Worm (Caenorhabditis elegans) whole organism, midembryonic: ENCODE data around the gene rpl-25.1.

ENCODE experiments used
- T22C8.4 ChIP-seq: fragments of 200-800 bp; sonication (Bioruptor generic); IDR thresholded peaks from 2 replicates; pipeline ENCODE4 v1.3.6; 2022; ENCODE audit warnings: missing genetic modification characterization, missing compliant biosample characterization
- cog-1 ChIP-seq: sonication (generic microtip); optimal IDR thresholded peaks from 2 replicates; lab custom pipeline; 2016; ENCODE audit warnings: missing genetic modification characterization, missing compliant biosample characterization
- flt-1 ChIP-seq: fragments of 200-800 bp; sonication (Bioruptor generic); IDR thresholded peaks from 2 replicates; pipeline ENCODE4 v1.3.6; 2022; ENCODE audit warnings: missing genetic modification characterization, missing compliant biosample characterization
- klf-2 ChIP-seq: fragments of 200-800 bp; sonication (Bioruptor generic); conservative IDR thresholded peaks from 2 replicates; pipeline ENCODE4 v1.3.6; 2022; ENCODE audit warnings: missing genetic modification reagents, missing genetic modification characterization, missing compliant biosample characterization
- med-1 ChIP-seq: sonication (generic microtip); optimal IDR thresholded peaks from 2 replicates; lab custom pipeline; 2017; ENCODE audit warnings: missing genetic modification characterization, mild to moderate bottlenecking, missing compliant biosample characterization, antibody characterized with exemption, missing genetic modification reagents; ENCODE audit not compliant: insufficient read depth
- ref-1 ChIP-seq: fragments of 200-800 bp; sonication (Bioruptor generic); conservative IDR thresholded peaks from 2 replicates; pipeline ENCODE4 v1.3.6; 2022; ENCODE audit warnings: missing genetic modification reagents, missing genetic modification characterization, missing compliant biosample characterization
- tab-1 ChIP-seq: fragments of 200-800 bp; sonication (Bioruptor generic); IDR thresholded peaks from 2 replicates; pipeline ENCODE4 v1.3.6; 2022; ENCODE audit warnings: missing genetic modification characterization, missing compliant biosample characterization
- ztf-23 ChIP-seq: fragments of 200-800 bp; sonication (Bioruptor generic); IDR thresholded peaks from 2 replicates; pipeline ENCODE4 v1.3.6; 2022; ENCODE audit warnings: missing genetic modification reagents, missing genetic modification characterization, missing compliant biosample characterization
- ztf-29 ChIP-seq: fragments of 200-800 bp; sonication (Bioruptor generic); IDR thresholded peaks from 2 replicates; pipeline ENCODE4 v1.3.6; 2022; ENCODE audit warnings: missing genetic modification reagents, missing genetic modification characterization, missing compliant biosample characterization

The rpl-25.1 gene

DNA sequence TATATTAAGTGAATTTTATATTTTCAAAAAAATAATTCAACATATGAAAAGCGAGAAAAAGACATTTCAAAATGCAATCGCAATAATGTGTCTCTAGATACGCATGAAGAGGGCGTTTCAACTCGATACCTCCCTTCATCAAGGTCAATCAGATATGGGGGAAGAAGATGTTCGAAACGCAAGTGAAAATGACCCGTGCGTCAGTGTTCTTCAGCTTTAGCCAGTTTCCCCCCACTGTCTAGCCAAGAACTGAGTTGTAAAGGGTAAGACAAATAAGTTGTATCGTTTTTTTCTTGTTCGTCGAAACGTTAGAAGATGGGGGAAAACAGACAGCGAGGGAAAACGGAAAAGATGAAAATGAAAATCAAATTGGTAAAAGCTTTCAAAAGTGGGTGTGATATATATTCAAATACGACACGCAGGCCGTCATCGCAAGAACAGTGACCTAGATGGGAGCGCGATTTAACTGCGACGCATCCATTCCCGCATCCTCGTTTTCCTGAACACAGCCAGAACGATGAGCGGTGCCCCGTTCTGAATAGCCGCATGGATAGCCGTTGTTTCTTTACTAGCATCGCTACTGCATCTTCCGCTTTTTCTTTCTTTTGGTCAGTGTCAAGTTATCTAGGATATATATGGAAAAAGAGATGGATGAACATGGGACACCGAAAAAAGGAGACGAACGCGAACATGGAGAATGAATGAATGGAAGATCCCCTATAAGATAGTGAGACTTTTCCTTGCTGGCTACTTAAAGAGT is 20.2 kb upstream of the rpl-25.1 start:
- TF ChIP-seq ref-1 (GFP tag; lab: Robert Waterston, UW) (no peak), flt-1 (no peak), tab-1 (GFP tag; lab: Robert Waterston, UW) (no peak), ztf-29 (GFP tag; lab: Robert Waterston, UW) (no peak), ztf-23 (no peak), med-1 (GFP tag; lab: Kevin White, UChicago) (no peak), T22C8.4 (GFP tag; lab: Robert Waterston, UW) (no peak), cog-1 (tag; lab: Kevin White, UChicago) (no peak), klf-2 (GFP tag; lab: Robert Waterston, UW) (no peak)

DNA sequence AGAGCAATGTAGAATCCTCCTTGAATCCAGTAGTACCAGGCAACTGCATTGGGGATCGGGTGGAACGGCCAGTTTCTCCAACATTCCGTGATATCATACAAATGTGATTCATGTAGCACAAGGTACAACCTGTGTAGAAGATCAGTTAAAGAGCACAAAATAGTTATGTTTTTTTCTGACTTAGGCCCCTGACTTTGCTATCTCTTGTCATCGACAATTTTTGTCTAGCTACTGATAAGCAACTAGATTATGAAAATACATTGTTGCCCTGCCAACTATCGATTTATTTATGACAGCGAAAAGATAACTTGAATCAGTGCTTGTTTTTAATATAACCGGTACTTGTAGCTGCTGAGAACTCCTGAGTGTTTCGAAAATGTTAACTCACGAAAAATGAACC is 16.7 kb upstream of the rpl-25.1 start:
- TF ChIP-seq ztf-29 (GFP tag; lab: Robert Waterston, UW) (no peak), ztf-23 (no peak), med-1 (GFP tag; lab: Kevin White, UChicago) (no peak), tab-1 (GFP tag; lab: Robert Waterston, UW) (no peak)

DNA sequence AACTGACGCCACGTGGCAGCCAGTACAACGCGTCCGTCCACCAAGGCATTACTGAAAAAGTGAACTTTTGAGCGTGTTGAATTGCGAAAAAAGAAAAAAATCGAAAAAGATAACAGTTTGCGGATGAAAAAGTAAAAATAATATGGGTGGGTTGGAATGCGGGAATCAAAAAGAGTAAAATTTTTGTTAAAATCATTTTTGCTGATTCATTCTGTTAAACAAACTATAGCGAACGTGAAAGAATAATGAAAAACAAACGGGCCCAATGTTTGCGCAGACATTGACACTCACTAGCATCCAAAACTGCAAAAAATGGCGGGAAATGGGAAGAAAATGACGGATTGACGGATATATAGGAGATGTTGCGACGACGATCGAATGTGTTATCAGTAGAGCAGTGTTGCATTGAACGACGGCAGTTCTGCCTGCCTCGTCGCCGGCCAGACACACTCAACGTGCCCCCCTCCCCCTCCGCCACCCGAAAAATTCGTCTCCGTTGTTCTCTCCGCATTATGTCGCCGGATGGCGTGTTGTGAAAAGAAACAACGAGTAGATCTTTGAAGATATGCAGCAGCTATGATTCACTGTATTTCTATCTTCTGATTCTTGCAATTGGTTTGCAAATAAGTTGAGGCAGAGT is 15.4 kb upstream of the rpl-25.1 start, which contains the start of gene hyl-2:
TSS of gene hyl-2 (minus strand) at position 51 of the 640 bp plus-strand sequence.
- TF ChIP-seq ztf-23: 0 out of 2 replicates have a peak, but pooled peaks have one; percentile 31
- no peak for TF ChIP-seq T22C8.4 (GFP tag; lab: Robert Waterston, UW)

DNA sequence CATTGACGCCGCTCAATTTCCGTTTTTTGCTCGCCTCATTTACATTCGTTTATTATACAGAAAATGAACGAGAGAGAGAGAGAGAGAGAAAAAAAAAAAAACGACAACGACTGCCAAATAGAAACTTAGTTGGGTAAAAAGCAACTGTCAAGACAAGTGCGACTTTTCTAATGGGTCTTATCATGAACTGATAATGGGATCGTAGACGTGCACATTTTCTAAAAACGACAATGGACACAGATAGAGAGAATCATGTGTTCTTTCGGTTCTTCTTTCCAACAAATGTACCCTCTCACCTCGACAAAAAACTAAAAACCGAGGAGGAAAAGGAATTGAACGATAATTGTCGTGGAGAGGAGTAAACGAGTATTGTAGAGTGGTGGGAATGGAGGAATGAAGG is 14.9 kb upstream of the rpl-25.1 start:
- TF ChIP-seq cog-1 (tag; lab: Kevin White, UChicago) (no peak), ztf-29 (GFP tag; lab: Robert Waterston, UW) (no peak), flt-1 (no peak), ztf-23 (no peak), klf-2 (GFP tag; lab: Robert Waterston, UW) (no peak), T22C8.4 (GFP tag; lab: Robert Waterston, UW) (no peak), ref-1 (GFP tag; lab: Robert Waterston, UW) (no peak), tab-1 (GFP tag; lab: Robert Waterston, UW) (no peak)

DNA sequence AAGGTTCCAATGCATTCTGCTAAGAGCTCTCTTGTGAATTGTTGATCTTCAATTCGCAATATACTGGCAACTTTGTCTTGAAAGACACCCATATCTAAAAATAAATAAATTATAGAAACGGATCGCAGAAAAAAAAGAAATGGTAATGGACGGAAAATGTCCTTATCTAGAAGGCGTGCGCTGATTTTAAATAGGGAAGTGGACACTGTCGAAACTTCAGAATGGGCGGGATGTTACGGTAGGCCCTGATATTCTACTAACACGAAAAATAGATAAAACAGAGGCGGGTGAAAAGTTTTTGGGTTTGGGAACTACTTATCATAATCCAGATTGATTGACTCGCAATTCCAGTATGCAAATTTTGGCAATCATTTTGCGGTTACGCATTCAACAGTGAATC is 10.1 kb upstream of the rpl-25.1 start, which contains the start of gene aqp-8:
TSS of gene aqp-8 (minus strand) at position 101 of the 400 bp plus-strand sequence.
- TF ChIP-seq flt-1: no peak

DNA sequence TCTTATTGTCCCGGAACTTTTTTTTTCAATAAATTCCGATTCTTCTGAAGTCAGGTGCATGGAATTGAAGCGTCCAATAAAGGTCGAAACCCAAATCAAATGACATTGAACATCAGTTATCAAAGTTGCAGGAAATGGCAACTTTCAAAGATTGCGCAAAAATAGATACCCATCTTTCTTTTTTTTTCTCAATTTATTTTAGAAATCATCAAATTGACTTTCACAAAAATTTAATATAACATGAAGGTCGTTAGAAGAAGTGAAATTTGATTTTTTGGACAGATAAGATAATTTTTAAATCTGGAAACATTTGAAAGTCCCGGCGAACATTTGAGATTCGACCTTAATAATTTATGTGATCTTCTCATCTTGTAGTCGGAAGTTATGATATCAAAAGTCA is 9.3 kb upstream of the rpl-25.1 start:
- TF ChIP-seq T22C8.4 (GFP tag; lab: Robert Waterston, UW) (no peak), ref-1 (GFP tag; lab: Robert Waterston, UW) (no peak), klf-2 (GFP tag; lab: Robert Waterston, UW) (no peak), tab-1 (GFP tag; lab: Robert Waterston, UW) (no peak), cog-1 (tag; lab: Kevin White, UChicago) (no peak), med-1 (GFP tag; lab: Kevin White, UChicago) (no peak), flt-1 (no peak), ztf-29 (GFP tag; lab: Robert Waterston, UW) (no peak), ztf-23 (no peak)

DNA sequence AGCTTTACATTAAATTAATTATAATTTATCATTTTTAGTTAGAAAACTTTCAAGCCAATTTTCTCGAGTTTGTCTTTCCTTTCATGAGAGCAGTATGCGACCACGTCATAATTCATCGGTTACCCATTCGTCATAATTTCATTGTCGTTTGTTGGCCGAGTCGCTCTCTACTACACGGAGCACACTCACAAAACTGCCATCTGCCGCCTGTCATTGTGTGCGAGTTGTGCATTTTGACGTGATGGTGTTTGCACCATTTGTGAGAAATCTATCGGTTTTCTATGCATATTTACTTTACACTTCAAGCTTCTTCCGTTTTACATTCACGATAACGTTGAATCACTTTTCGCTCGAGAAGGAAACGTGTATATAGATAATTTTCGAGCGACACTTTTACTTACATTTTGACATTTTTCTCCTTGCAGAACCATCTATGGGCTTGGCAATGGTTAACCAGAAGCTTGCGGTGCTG is 8.2 kb upstream of the rpl-25.1 start, which contains the start of gene dhhc-10:
TSS of gene dhhc-10 (plus strand) at position 422 of the 472 bp plus-strand sequence.
- TF ChIP-seq med-1 (GFP tag; lab: Kevin White, UChicago) (no peak), cog-1 (tag; lab: Kevin White, UChicago) (peak; percentile 59), ztf-29 (GFP tag; lab: Robert Waterston, UW) (no peak)

DNA sequence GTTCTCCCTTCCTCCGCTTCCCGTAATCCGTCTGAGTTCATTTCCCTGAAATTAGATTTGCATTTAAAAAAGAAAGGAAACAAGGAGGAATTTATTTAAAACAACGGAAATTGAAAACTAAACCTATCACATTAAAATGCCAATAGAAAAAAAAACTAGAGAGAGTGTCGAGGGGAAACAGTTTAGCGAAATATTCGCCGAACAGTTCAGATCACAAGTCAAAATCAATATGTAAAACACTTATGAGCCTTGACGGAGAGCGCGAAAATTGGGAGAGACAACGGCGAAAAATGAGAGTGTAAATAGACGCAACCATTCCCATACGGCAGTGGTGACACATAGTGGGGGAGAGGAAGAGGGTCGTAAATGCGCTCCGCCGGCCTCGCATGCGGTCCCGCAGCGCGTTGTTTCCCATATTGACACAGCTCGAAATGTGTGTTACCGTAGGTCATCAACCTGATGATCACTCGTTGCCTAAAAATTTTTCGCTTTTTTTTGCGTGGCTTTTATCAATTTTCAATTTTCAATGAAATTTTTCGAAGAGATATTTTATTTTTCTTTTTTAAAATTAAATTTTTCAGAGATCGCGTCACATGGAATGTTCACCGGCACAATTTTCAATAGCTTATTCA is 3.2 kb upstream of the rpl-25.1 start, which contains the start of the genes dnj-14 and glit-1:
TSS of gene dnj-14 (minus strand) at position 51 of the 632 bp plus-strand sequence.
TSS of gene glit-1 (plus strand) at position 582 of the 632 bp plus-strand sequence.
- TF ChIP-seq ztf-23: peak; percentile 77
- no peak for TF ChIP-seq med-1 (GFP tag; lab: Kevin White, UChicago)
- TF ChIP-seq T22C8.4 (GFP tag; lab: Robert Waterston, UW): peak; percentile 5; the same call in 1 of the 2 replicates
- TF ChIP-seq cog-1 (tag; lab: Kevin White, UChicago): peak; percentile 83
- TF ChIP-seq flt-1: peak; percentile 72
- no peak for TF ChIP-seq klf-2 (GFP tag; lab: Robert Waterston, UW)

DNA sequence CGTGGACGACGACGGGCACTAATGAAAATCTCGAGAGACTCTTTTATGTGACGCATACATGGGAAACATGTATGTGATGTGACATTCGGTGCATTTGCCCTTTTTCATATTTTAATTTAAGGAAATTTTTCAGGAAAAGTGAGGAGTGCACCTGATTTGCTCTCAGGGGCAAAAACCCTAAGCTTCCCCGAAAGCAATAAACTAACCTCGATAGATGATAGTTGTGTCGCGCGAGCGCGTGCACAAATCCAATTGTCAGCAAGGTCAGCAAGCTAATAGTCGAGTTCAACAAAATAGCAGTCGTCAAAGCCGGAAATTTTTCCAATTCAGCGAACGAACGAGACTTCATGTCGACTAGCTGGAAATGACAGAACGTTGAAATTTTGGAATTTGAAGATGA is 3.1 kb downstream of the rpl-25.1 start:
- TF ChIP-seq ref-1 (GFP tag; lab: Robert Waterston, UW) (no peak), flt-1 (no peak), ztf-29 (GFP tag; lab: Robert Waterston, UW) (no peak), klf-2 (GFP tag; lab: Robert Waterston, UW) (no peak), tab-1 (GFP tag; lab: Robert Waterston, UW) (no peak), T22C8.4 (GFP tag; lab: Robert Waterston, UW) (no peak), cog-1 (tag; lab: Kevin White, UChicago) (no peak), med-1 (GFP tag; lab: Kevin White, UChicago) (no peak), ztf-23 (no peak)
